Worm (Caenorhabditis elegans) whole organism, midembryonic: Measurements from ENCODE around the gene srw-86.

Source experiments
- flt-1 ChIP-seq: fragments of 200-800 bp; sonication (Bioruptor generic); IDR thresholded peaks from 2 replicates; pipeline ENCODE4 v1.3.6; 2022; ENCODE audit warnings: missing genetic modification characterization, missing compliant biosample characterization
- tab-1 ChIP-seq: fragments of 200-800 bp; sonication (Bioruptor generic); IDR thresholded peaks from 2 replicates; pipeline ENCODE4 v1.3.6; 2022; ENCODE audit warnings: missing genetic modification characterization, missing compliant biosample characterization

- TF ChIP-seq flt-1 (GFP tag; lab: Robert Waterston, UW), result no peak
- TF ChIP-seq tab-1 (GFP tag; lab: Robert Waterston, UW), result no peak
Measured at ce11 chrV:19417836-19418235, 17.3 kb upstream of the srw-86 start, which contains the start of gene C25F9.15.
